Fruit fly (Drosophila melanogaster) whole organism, embryonic: Measurements from ENCODE around the gene Traf4.
A peak's percentile ranks its signal among the peaks of the same experiment; 100 is the strongest.

Source experiments
- Adf1 ChIP-seq: fragments of 200-800 bp; sonication (Bioruptor generic); IDR thresholded peaks from 2 replicates; pipeline ENCODE4 v1.3.6; 2022; ENCODE audit warnings: missing biosample characterization, missing genetic modification characterization
- CG11085 ChIP-seq: fragments of 200-800 bp; sonication (Bioruptor generic); IDR thresholded peaks from 2 replicates; pipeline ENCODE4 v1.3.6; 2022; ENCODE audit warnings: missing biosample characterization, missing genetic modification characterization
- CG14050 ChIP-seq: fragments of 200-800 bp; sonication (Bioruptor generic); IDR thresholded peaks from 3 replicates; pipeline ENCODE4 v1.3.6; 2022; ENCODE audit warnings: missing biosample characterization, missing genetic modification characterization
- CG15073 ChIP-seq: fragments of 200-800 bp; sonication (Bioruptor generic); optimal IDR thresholded peaks from 2 replicates; lab custom pipeline; 2016; ENCODE audit warnings: missing biosample characterization, missing genetic modification characterization
- CG17385 ChIP-seq: fragments of 200-800 bp; sonication (Bioruptor generic); optimal IDR thresholded peaks from 3 replicates; lab custom pipeline; 2018; ENCODE audit warnings: missing biosample characterization, mild to moderate bottlenecking, missing genetic modification characterization
- CG1792 ChIP-seq: fragments of 200-800 bp; sonication (Bioruptor generic); optimal IDR thresholded peaks from 2 replicates; lab custom pipeline; 2016; ENCODE audit warnings: missing biosample characterization, missing genetic modification characterization
- CG5245 ChIP-seq: fragments of 200-800 bp; sonication (Bioruptor generic); optimal IDR thresholded peaks from 3 replicates; lab custom pipeline; 2016; ENCODE audit warnings: missing biosample characterization, missing genetic modification characterization
- CG8290 ChIP-seq, 3 experiments: fragments of 200-800 bp; sonication (Bioruptor generic); optimal IDR thresholded peaks; 2 replicates each; lab custom pipeline; 2016 to 2019; ENCODE audit warnings: missing biosample characterization in 3 of 3, missing genetic modification characterization in 3 of 3, mild to moderate bottlenecking in 2 of 3, moderate library complexity in 1 of 3
- CHES-1-like ChIP-seq: fragments of 200-800 bp; sonication (Bioruptor generic); optimal IDR thresholded peaks from 2 replicates; lab custom pipeline; 2016; ENCODE audit warnings: missing biosample characterization, missing genetic modification characterization
- Chrac-16 ChIP-seq: fragments of 200-800 bp; sonication (Bioruptor generic); optimal IDR thresholded peaks from 3 replicates; lab custom pipeline; 2016; ENCODE audit warnings: missing biosample characterization, missing genetic modification characterization
- D ChIP-seq, 2 experiments: fragments of 200-800 bp in 1 of 2; fragments of >200 bp in 1 of 2; sonication (Bioruptor generic) in 1 of 2; optimal IDR thresholded peaks; 2 replicates in 1 of 2; 3 replicates in 1 of 2; lab custom pipeline; 2017; ENCODE audit warnings: mild to moderate bottlenecking in 1 of 2, missing biosample characterization in 1 of 2, missing genetic modification characterization in 1 of 2, missing genetic modification reagents in 1 of 2
- Dek ChIP-seq: fragments of 200-800 bp; sonication (Bioruptor generic); optimal IDR thresholded peaks from 3 replicates; lab custom pipeline; 2019; ENCODE audit warnings: missing biosample characterization, mild to moderate bottlenecking, missing genetic modification characterization, moderate library complexity
- Doc2 ChIP-seq: fragments of 200-800 bp; sonication (Bioruptor generic); IDR thresholded peaks from 2 replicates; pipeline ENCODE4 v1.3.6; 2022; ENCODE audit warnings: missing biosample characterization, missing genetic modification characterization
- Ets65A ChIP-seq: fragments of 200-800 bp; sonication (Bioruptor generic); peaks from one replicate; lab custom pipeline; 2016; ENCODE audit warnings: missing biosample characterization, missing genetic modification characterization
- H15 ChIP-seq: fragments of 200-800 bp; sonication (Bioruptor generic); IDR thresholded peaks from 3 replicates; pipeline ENCODE4 v1.3.6; 2022; ENCODE audit warnings: missing biosample characterization, missing genetic modification characterization
- Kr ChIP-seq: fragments of 200-800 bp; sonication (Bioruptor generic); optimal IDR thresholded peaks from 2 replicates; lab custom pipeline; 2017; ENCODE audit warnings: missing biosample characterization, mild to moderate bottlenecking, missing genetic modification characterization
- Mad ChIP-seq: fragments of 200-800 bp; sonication (Bioruptor generic); optimal IDR thresholded peaks from 2 replicates; lab custom pipeline; 2016; ENCODE audit warnings: missing biosample characterization, missing genetic modification characterization
- Optix ChIP-seq: fragments of 200-800 bp; sonication (Bioruptor generic); IDR thresholded peaks from 3 replicates; pipeline ENCODE4 v1.3.6; 2022; ENCODE audit warnings: missing biosample characterization, missing genetic modification characterization
- ac ChIP-seq: fragments of 200-800 bp; sonication (Bioruptor generic); optimal IDR thresholded peaks from 3 replicates; lab custom pipeline; 2017; ENCODE audit warnings: missing biosample characterization, mild to moderate bottlenecking, missing genetic modification characterization
- ash1 ChIP-seq: fragments of 200-800 bp; sonication (Bioruptor generic); optimal IDR thresholded peaks from 2 replicates; lab custom pipeline; 2018; ENCODE audit warnings: missing biosample characterization, mild to moderate bottlenecking, missing genetic modification characterization
- cad ChIP-seq: fragments of >200 bp; optimal IDR thresholded peaks from 2 replicates; lab custom pipeline; 2017; ENCODE audit warnings: missing biosample characterization, missing genetic modification characterization
- chn ChIP-seq: fragments of 200-800 bp; sonication (Bioruptor generic); optimal IDR thresholded peaks from 2 replicates; lab custom pipeline; 2016; ENCODE audit warnings: missing biosample characterization, missing genetic modification characterization
- croc ChIP-seq: fragments of 200-800 bp; sonication (Bioruptor generic); conservative IDR thresholded peaks from 3 replicates; pipeline ENCODE4 v1.3.6; 2022; ENCODE audit warnings: missing biosample characterization, missing genetic modification characterization
- dan ChIP-seq: fragments of 200-800 bp; sonication (Bioruptor generic); IDR thresholded peaks from 2 replicates; pipeline ENCODE4 v1.3.6; 2022; ENCODE audit warnings: missing biosample characterization, missing genetic modification characterization
- dpn ChIP-seq, 2 experiments: fragments of 200-800 bp; sonication (Bioruptor generic); optimal IDR thresholded peaks; 3 replicates each; lab custom pipeline; 2016; ENCODE audit warnings: missing biosample characterization in 2 of 2, missing genetic modification characterization in 2 of 2
- esg ChIP-seq: fragments of 200-800 bp; sonication (Bioruptor generic); conservative IDR thresholded peaks from 2 replicates; pipeline ENCODE4 v1.3.6; 2022; ENCODE audit warnings: missing biosample characterization, missing genetic modification characterization
- gt ChIP-seq: fragments of 200-800 bp; sonication (Bioruptor generic); IDR thresholded peaks from 2 replicates; pipeline ENCODE4 v1.3.6; 2022; ENCODE audit warnings: missing biosample characterization, missing genetic modification characterization
- hkb ChIP-seq, 2 experiments: fragments of 200-800 bp in 1 of 2; fragments of >200 bp in 1 of 2; sonication (Bioruptor generic) in 1 of 2; IDR thresholded peaks in 1 of 2; optimal IDR thresholded peaks in 1 of 2; 2 replicates each; pipeline versions ENCODE4 v1.3.6 to Lab custom; 2017 to 2022; ENCODE audit warnings: missing biosample characterization in 1 of 2, missing genetic modification characterization in 1 of 2
- inv ChIP-seq: fragments of 200-800 bp; sonication (Bioruptor generic); IDR thresholded peaks from 2 replicates; pipeline ENCODE4 v1.3.6; 2022; ENCODE audit warnings: missing biosample characterization, missing genetic modification characterization; ENCODE audit not compliant: partially characterized antibody
- kah ChIP-seq: fragments of 200-800 bp; sonication (Bioruptor generic); optimal IDR thresholded peaks from 2 replicates; lab custom pipeline; 2018; ENCODE audit warnings: missing biosample characterization, mild to moderate bottlenecking, missing genetic modification characterization
- kni ChIP-seq: fragments of 200-800 bp; sonication (Bioruptor generic); optimal IDR thresholded peaks from 3 replicates; lab custom pipeline; 2017; ENCODE audit warnings: mild to moderate bottlenecking, missing biosample characterization, missing genetic modification reagents, missing genetic modification characterization
- mam ChIP-seq: fragments of 200-800 bp; sonication (Bioruptor generic); optimal IDR thresholded peaks from 3 replicates; lab custom pipeline; 2016; ENCODE audit warnings: missing biosample characterization, missing genetic modification characterization
- org-1 ChIP-seq: fragments of 200-800 bp; sonication (Bioruptor generic); optimal IDR thresholded peaks from 2 replicates; lab custom pipeline; 2017; ENCODE audit warnings: missing biosample characterization, missing genetic modification characterization
- p53 ChIP-seq: fragments of 200-800 bp; sonication (Bioruptor generic); optimal IDR thresholded peaks from 2 replicates; lab custom pipeline; 2016; ENCODE audit warnings: missing biosample characterization, missing genetic modification characterization
- pan ChIP-seq, 4 experiments: fragments of >200 bp in 3 of 4; fragments of 200-800 bp in 1 of 4; sonication (Bioruptor generic) in 1 of 4; optimal IDR thresholded peaks in 3 of 4; IDR thresholded peaks in 1 of 4; 2 replicates each; pipeline versions ENCODE4 v1.3.6 to Lab custom; 2017 to 2022; ENCODE audit warnings: missing biosample characterization in 2 of 4, missing genetic modification characterization in 2 of 4, mixed read lengths in 1 of 4
- pros ChIP-seq: fragments of 200-800 bp; sonication (Bioruptor generic); optimal IDR thresholded peaks from 3 replicates; lab custom pipeline; 2019; ENCODE audit warnings: missing biosample characterization, mild to moderate bottlenecking, missing genetic modification characterization, moderate library complexity
- ranshi ChIP-seq: fragments of 200-800 bp; sonication (Bioruptor generic); IDR thresholded peaks from 2 replicates; pipeline ENCODE4 v1.3.6; 2022; ENCODE audit warnings: missing biosample characterization, missing genetic modification characterization
- sc ChIP-seq, 3 experiments: fragments of >200 bp in 2 of 3; fragments of 200-800 bp in 1 of 3; sonication (Bioruptor generic) in 1 of 3; optimal IDR thresholded peaks; 2 replicates in 2 of 3; 3 replicates in 1 of 3; lab custom pipeline; 2017; ENCODE audit warnings: mild to moderate bottlenecking in 1 of 3, missing biosample characterization in 1 of 3, missing genetic modification characterization in 1 of 3, missing genetic modification reagents in 1 of 3
- sens-2 ChIP-seq: fragments of 200-800 bp; sonication (Bioruptor generic); IDR thresholded peaks from 2 replicates; pipeline ENCODE4 v1.3.6; 2022; ENCODE audit warnings: missing biosample characterization, missing genetic modification characterization
- slou ChIP-seq: fragments of 200-800 bp; sonication (Bioruptor generic); optimal IDR thresholded peaks from 3 replicates; lab custom pipeline; 2016; ENCODE audit warnings: missing biosample characterization, missing genetic modification characterization
- sr ChIP-seq: fragments of 200-800 bp; sonication (Bioruptor generic); IDR thresholded peaks from 3 replicates; pipeline ENCODE4 v1.3.6; 2022; ENCODE audit warnings: missing biosample characterization, missing genetic modification characterization
- trh ChIP-seq: fragments of 200-800 bp; sonication (Bioruptor generic); optimal IDR thresholded peaks from 2 replicates; lab custom pipeline; 2016; ENCODE audit warnings: missing biosample characterization, missing genetic modification characterization
- zen2 ChIP-seq: fragments of 200-800 bp; sonication (Bioruptor generic); IDR thresholded peaks from 3 replicates; pipeline ENCODE4 v1.3.6; 2022; ENCODE audit warnings: missing biosample characterization, missing genetic modification characterization; ENCODE audit not compliant: partially characterized antibody

The Traf4 gene

DNA sequence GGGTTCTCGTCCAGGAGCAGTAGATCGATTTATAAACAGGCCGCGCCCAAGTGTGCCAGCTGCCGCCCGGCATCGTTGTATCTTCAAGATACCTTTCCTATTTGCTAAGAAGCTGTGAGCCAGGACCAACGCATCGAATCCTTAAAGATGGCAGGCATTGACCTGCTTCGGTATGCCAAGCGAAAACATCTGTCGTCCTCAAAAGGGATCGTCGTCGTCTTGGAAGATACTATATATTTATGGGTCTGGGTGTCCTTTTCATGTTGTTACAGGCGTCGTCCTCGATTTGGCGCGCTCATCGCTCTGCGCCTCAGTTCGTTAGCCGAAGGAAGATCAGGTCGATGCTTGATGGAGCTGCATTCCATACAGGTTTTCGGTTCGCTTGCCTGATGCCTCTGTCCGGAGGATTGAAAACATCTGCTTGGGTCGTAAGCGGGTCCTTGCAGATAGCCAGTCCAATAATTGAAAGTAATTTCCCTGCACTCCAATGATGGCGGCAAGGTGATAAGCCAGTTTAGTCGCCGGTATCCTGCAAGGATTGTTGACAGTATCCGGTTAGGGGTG lies 2.1 kb downstream of the Traf4 start (continued):
- TF ChIP-seq chn (GFP tag; lab: Kevin White, UChicago) = no peak
- no peak for TF ChIP-seq zen2
- no peak for TF ChIP-seq CG15073 (GFP tag; lab: Kevin White, UChicago)
- TF ChIP-seq Adf1 (GFP tag; lab: Robert Waterston, UW) = no peak
- TF ChIP-seq kni (GFP tag; lab: Kevin White, UChicago) = peak; percentile 4
- no peak for TF ChIP-seq dpn (GFP tag; optimal IDR thresholded peaks at IDR 0.05; lab: Kevin White, UChicago)
- no peak for TF ChIP-seq CHES-1-like (GFP tag; lab: Kevin White, UChicago)
- TF ChIP-seq Ets65A = no peak
- no peak for TF ChIP-seq CG1792 (GFP tag; lab: Kevin White, UChicago)
- TF ChIP-seq croc (GFP tag; lab: Robert Waterston, UW) = no peak
- no peak for TF ChIP-seq ranshi (GFP tag; lab: Robert Waterston, UW)
- TF ChIP-seq CG5245 (GFP tag; lab: Kevin White, UChicago) = no peak
- no peak for TF ChIP-seq esg (GFP tag; lab: Robert Waterston, UW)
- no peak for TF ChIP-seq inv (GFP tag; lab: Robert Waterston, UW)
- TF ChIP-seq trh = no peak
- TF ChIP-seq H15 (GFP tag; lab: Robert Waterston, UW) = no peak
- no peak for TF ChIP-seq dan (GFP tag; lab: Robert Waterston, UW)
- no peak for TF ChIP-seq Chrac-16
- peak; percentile 47 for TF ChIP-seq Kr
- TF ChIP-seq Dek (tag; lab: Kevin White, UChicago) = no peak
- peak; percentile 4 for TF ChIP-seq p53 (GFP tag; lab: Kevin White, UChicago)
- no peak for TF ChIP-seq kah (GFP tag; lab: Kevin White, UChicago)
- TF ChIP-seq Doc2 = no peak
- TF ChIP-seq pan (optimal IDR thresholded peaks at IDR 0.05; lab: Kevin White, UChicago) = no peak
- no peak for TF ChIP-seq pan (GFP tag; optimal IDR thresholded peaks at IDR 0.05 in 1 of 2, IDR thresholded peaks at IDR 0.05 in 1 of 2)
- TF ChIP-seq D (optimal IDR thresholded peaks at IDR 0.05; lab: Kevin White, UChicago) = peak; percentile 37
- TF ChIP-seq D (GFP tag; optimal IDR thresholded peaks at IDR 0.05; lab: Kevin White, UChicago) = no peak
- no peak for TF ChIP-seq hkb (optimal IDR thresholded peaks at IDR 0.05; lab: Kevin White, UChicago)
- no peak for TF ChIP-seq hkb (GFP tag; IDR thresholded peaks at IDR 0.05; lab: Robert Waterston, UW)
- no peak for TF ChIP-seq gt (GFP tag; lab: Robert Waterston, UW)
- no peak for TF ChIP-seq org-1 (GFP tag; lab: Kevin White, UChicago)
- peak; percentile 69 for TF ChIP-seq cad (GFP tag; lab: Kevin White, UChicago)
- no peak for TF ChIP-seq CG14050 (GFP tag; lab: Robert Waterston, UW)
- peak; percentile 91 for TF ChIP-seq ac (GFP tag; lab: Kevin White, UChicago)
- no peak for TF ChIP-seq ash1 (GFP tag; lab: Kevin White, UChicago)
- TF ChIP-seq CG11085 (GFP tag; lab: Robert Waterston, UW) = no peak
- no peak for TF ChIP-seq slou (GFP tag; lab: Kevin White, UChicago)
- no peak for TF ChIP-seq sc (optimal IDR thresholded peaks at IDR 0.05; lab: Kevin White, UChicago)
- TF ChIP-seq sc (GFP tag; optimal IDR thresholded peaks at IDR 0.05; lab: Kevin White, UChicago) = no peak
- 0 out of 3 replicates have a peak, but pooled peaks have one; percentile 17 for TF ChIP-seq Optix (GFP tag; lab: Robert Waterston, UW)
- TF ChIP-seq sr = no peak
- TF ChIP-seq CG8290 (GFP tag; optimal IDR thresholded peaks at IDR 0.05; lab: Kevin White, UChicago) = no peak
- no peak for TF ChIP-seq CG8290 (tag; optimal IDR thresholded peaks at IDR 0.05; lab: Kevin White, UChicago)
- no peak for TF ChIP-seq sens-2
- TF ChIP-seq CG17385 (GFP tag; lab: Kevin White, UChicago) = no peak
- TF ChIP-seq Mad (GFP tag; lab: Kevin White, UChicago) = no peak
- TF ChIP-seq pros = peak; percentile 98
- no peak for TF ChIP-seq mam (GFP tag; lab: Kevin White, UChicago)
